Worm (Caenorhabditis elegans): Measurements from ENCODE around the gene sre-48.

The sre-48 gene

DNA sequence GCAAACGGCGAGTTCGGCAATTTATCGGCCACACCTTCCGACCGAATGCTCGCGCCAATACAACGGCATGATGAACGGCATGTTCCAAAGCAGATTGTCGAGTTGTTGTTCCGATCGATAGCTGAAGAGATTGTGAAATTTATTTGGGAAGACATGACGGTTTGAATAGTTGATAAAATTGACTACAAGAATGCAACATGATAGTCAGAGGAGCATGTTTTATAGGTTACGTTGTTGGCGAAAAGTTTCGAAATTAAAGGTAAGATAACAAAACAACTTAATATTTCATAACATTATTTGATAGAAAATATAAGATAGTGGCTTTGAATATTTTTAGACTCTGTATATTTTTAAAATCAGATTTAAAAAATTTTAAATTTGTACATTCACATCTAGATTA is 34.2 kb downstream of the sre-48 start (continued):
- no peak for TF ChIP-seq ceh-20 (GFP tag; IDR thresholded peaks at IDR 0.05)
- no peak for TF ChIP-seq aha-1 (tag)
- no peak for TF ChIP-seq zag-1 (tag; optimal IDR thresholded peaks at IDR 0.05)
- TF ChIP-seq madf-9 (GFP tag; conservative IDR thresholded peaks at IDR 0.05): no peak
- no peak for TF ChIP-seq lin-1 (GFP tag; IDR thresholded peaks at IDR 0.05)
- TF ChIP-seq ZK337.2 (GFP tag; IDR thresholded peaks at IDR 0.05): no peak

DNA sequence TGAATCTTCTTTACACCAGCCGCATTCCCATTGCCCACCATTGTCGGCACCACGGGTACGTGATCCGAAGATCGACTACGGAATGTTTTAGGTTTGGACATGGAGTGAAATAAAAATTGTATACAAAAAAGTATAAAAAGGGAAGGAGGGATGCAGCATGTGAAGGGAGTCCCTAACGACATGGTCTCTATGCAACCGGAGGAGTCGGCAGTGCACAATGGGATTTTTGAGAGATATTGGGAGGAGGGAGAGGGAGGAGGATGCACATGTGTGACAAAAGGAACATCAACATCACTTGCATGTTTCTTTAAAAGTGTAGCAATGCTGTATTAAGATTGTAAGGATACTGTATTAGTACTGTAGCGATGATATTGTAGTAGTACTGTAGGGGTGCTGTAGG is 40.2 kb downstream of the sre-48 start, which contains the start of gene W07G1.1:
W07G1.1 (minus strand) TSS at position 101 of the 400 bp plus-strand sequence.
- TF ChIP-seq unc-62 (GFP tag; optimal IDR thresholded peaks at IDR 0.05 in 1 of 2) (peak in 1 of 2 experiments; percentile 15), unc-62 (tag; optimal IDR thresholded peaks at IDR 0.05) (no peak), snpc-1.2 (GFP tag; IDR thresholded peaks at IDR 0.05) (no peak)

DNA sequence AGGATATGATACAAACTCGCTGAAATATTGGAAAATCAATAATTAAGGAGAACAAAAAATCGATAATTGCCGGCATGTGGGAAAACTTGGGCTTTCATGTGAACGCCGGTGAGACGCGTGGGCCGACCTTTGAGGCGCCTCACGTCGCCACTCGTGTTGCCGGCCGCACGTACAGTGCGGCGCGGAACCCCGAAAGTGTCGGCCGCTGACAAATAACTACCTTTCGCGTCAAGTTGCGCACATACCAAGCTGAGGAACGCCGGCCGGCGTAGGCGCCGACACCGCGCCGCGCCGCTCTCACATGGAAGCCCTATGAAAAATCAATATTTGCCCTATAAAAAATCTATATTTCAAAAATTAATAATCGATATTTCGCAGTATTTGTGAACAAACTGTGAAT is 41.4 kb downstream of the sre-48 start:
- peak; percentile 47 for TF ChIP-seq ceh-28 (tag; optimal IDR thresholded peaks at IDR 0.05)
- peak; percentile 52; the same call in 1 of the 2 replicates for TF ChIP-seq D1046.2 (GFP tag; IDR thresholded peaks at IDR 0.05)
- TF ChIP-seq ceh-32 (tag; optimal IDR thresholded peaks at IDR 0.05; ENCODE audit: poor library complexity): no peak
- no peak for TF ChIP-seq hlh-11 (tag; optimal IDR thresholded peaks at IDR 0.05)
- peak; percentile 11; the same call in 1 of the 2 replicates for TF ChIP-seq nhr-42 (GFP tag; IDR thresholded peaks at IDR 0.05)
- TF ChIP-seq unc-62 (GFP tag; optimal IDR thresholded peaks at IDR 0.05 in 1 of 2): peak in 1 of 2 experiments; percentile 18
- TF ChIP-seq unc-62 (tag; optimal IDR thresholded peaks at IDR 0.05): no peak
- TF ChIP-seq F26F4.8 (GFP tag; conservative IDR thresholded peaks at IDR 0.05): no peak
- TF ChIP-seq zfp-3 (GFP tag; conservative IDR thresholded peaks at IDR 0.05): no peak
- no peak for TF ChIP-seq tra-1 (GFP tag; IDR thresholded peaks at IDR 0.05)
- no peak for TF ChIP-seq nhr-111 (GFP tag; optimal IDR thresholded peaks at IDR 0.05)
- peak; percentile 82 for TF ChIP-seq set-16 (GFP tag; IDR thresholded peaks at IDR 0.05)
- no peak for TF ChIP-seq duxl-1 (tag; optimal IDR thresholded peaks at IDR 0.05; ENCODE audit: poor library complexity)

DNA sequence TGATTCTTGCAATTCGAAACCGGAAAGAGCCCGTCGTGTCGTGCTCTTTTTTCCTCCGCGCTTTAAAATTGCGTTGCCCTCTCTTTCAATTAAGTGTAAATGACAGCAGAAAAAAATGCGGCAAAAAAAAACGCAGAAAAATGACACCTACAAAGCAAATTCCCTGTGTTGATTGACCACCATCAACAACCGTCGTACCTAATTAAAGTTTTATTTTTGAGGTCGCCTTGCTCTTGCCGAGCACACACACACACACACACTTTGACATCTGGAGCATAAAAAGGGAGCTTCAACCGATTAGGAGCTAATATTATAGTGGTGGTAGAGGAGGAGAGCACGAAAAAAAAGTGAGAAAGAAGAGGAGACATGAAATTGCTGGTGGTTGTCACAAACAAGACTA is 43.8 kb downstream of the sre-48 start:
- TF ChIP-seq T20F7.1 (GFP tag; optimal IDR thresholded peaks at IDR 0.05) (no peak), zfp-2 (tag; optimal IDR thresholded peaks at IDR 0.05) (no peak), R02D3.7 (tag; optimal IDR thresholded peaks at IDR 0.05) (no peak), fos-1 (tag; optimal IDR thresholded peaks at IDR 0.05) (no peak), aly-2 (tag; optimal IDR thresholded peaks at IDR 0.05) (no peak), nhr-41 (GFP tag; IDR thresholded peaks at IDR 0.05) (no peak), arid-1 (GFP tag; conservative IDR thresholded peaks at IDR 0.05) (no peak), lir-3 (tag; optimal IDR thresholded peaks at IDR 0.05) (no peak), nhr-237 (tag; optimal IDR thresholded peaks at IDR 0.05) (no peak), mdl-1 (tag; optimal IDR thresholded peaks at IDR 0.05) (no peak), hif-1 (tag; optimal IDR thresholded peaks at IDR 0.05) (no peak), ceh-20 (GFP tag; IDR thresholded peaks at IDR 0.05) (no peak), snpc-1.2 (GFP tag; IDR thresholded peaks at IDR 0.05) (no peak), unc-62 (GFP tag; optimal IDR thresholded peaks at IDR 0.05 in 1 of 2) (peak in 1 of 2 experiments; percentile 23), unc-62 (tag; optimal IDR thresholded peaks at IDR 0.05) (no peak), nhr-25 (tag; optimal IDR thresholded peaks at IDR 0.05; ENCODE audit: borderline replicate concordance, insufficient read depth) (no peak), F10B5.3 (tag; optimal IDR thresholded peaks at IDR 0.05) (no peak), aha-1 (tag) (peak; percentile 90)

DNA sequence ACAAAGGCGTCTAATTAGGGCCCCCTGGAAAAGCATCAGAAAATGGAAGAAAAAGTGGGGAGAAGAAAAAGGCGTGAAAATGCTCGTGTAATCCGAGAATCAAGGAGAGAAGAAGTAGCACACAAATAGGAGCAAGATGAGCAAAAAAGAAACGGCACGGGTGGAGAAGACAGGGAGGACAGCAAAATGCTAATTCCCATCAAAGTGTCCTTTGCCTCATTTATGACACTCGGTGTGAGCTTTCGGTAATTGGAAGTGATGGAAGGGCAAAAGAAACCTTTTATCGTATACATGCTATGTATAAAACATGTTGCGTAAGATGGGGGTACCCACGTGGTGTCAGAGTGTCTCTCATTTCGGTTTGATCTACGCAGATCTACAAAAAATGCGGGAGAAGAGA is 46.1 kb downstream of the sre-48 start:
- TF ChIP-seq lsy-2 (tag; optimal IDR thresholded peaks at IDR 0.05) (no peak), aha-1 (tag) (peak; percentile 9), unc-39 (tag; optimal IDR thresholded peaks at IDR 0.05) (no peak)
